Worm (Caenorhabditis elegans) whole organism, late embryonic: Measurements from ENCODE around the gene Y55D5A.3.

ENCODE experiments used
- K02D7.2 ChIP-seq: sonication (generic microtip); optimal IDR thresholded peaks from 2 replicates; lab custom pipeline; 2017; ENCODE audit warnings: mild to moderate bottlenecking, missing genetic modification characterization, missing compliant biosample characterization
- T23F11.4 ChIP-seq: fragments of 200-800 bp; sonication (Bioruptor generic); optimal IDR thresholded peaks from 2 replicates; lab custom pipeline; 2018; ENCODE audit warnings: mild to moderate bottlenecking, missing genetic modification characterization, missing compliant biosample characterization
- ama-1 ChIP-seq: fragments of 150-350 bp; optimal IDR thresholded peaks from 2 replicates; lab custom pipeline; 2014
- nfya-1 ChIP-seq: sonication (generic microtip); optimal IDR thresholded peaks from 2 replicates; lab custom pipeline; 2017; ENCODE audit warnings: missing genetic modification characterization, mild to moderate bottlenecking, missing compliant biosample characterization, antibody characterized with exemption, moderate library complexity
- pqm-1 ChIP-seq: sonication (generic microtip); optimal IDR thresholded peaks from 2 replicates; lab custom pipeline; 2016; ENCODE audit warnings: missing genetic modification characterization, missing compliant biosample characterization
- pros-1 ChIP-seq: fragments of 150-350 bp; optimal IDR thresholded peaks from 2 replicates; lab custom pipeline; 2014; ENCODE audit warnings: missing biosample characterization, missing genetic modification reagents, missing genetic modification characterization
- ttx-3 ChIP-seq: sonication (generic microtip); optimal IDR thresholded peaks from 2 replicates; lab custom pipeline; 2016; ENCODE audit warnings: missing genetic modification reagents, missing genetic modification characterization, missing compliant biosample characterization
- unc-3 ChIP-seq, 2 experiments: fragments of 200-800 bp in 1 of 2; sonication (Bioruptor generic) in 1 of 2; sonication (generic microtip) in 1 of 2; conservative IDR thresholded peaks in 1 of 2; optimal IDR thresholded peaks in 1 of 2; 2 replicates each; pipeline versions ENCODE4 v1.3.6 to Lab custom; 2016 to 2022; ENCODE audit warnings: missing compliant biosample characterization in 2 of 2, missing genetic modification characterization in 2 of 2, missing genetic modification reagents in 1 of 2
- unc-42 ChIP-seq: sonication (generic microtip); optimal IDR thresholded peaks from 2 replicates; lab custom pipeline; 2016; ENCODE audit warnings: missing genotype, missing genetic modification characterization, missing compliant biosample characterization

DNA sequence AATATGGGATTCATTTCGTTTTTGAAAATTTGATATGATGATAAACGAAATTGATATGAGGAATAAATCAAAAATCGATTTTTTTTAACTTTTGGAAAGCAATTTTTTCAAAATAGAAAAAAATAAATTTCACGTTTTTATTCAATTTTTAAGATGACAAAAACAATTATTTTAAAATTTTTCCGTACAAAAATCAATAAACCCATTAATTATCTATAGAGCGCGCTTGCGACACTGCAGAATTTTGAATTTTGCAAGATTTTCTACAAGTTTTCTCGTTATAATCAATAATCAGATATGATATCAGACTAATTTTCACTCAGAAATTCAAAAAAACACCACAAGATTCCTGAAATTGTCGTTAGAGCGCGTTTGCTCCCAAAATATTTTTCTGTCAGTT is 31.6 kb downstream of the Y55D5A.3 start, which contains the start of gene R10F2.6:
- TF ChIP-seq ama-1 (lab: Kevin White, UChicago) (no peak), T23F11.4 (no peak), K02D7.2 (tag; lab: Kevin White, UChicago) (no peak), unc-3 (GFP tag; conservative IDR thresholded peaks at IDR 0.05; lab: Robert Waterston, UW) (no peak), unc-3 (tag; optimal IDR thresholded peaks at IDR 0.05; lab: Kevin White, UChicago) (no peak), ttx-3 (tag; lab: Kevin White, UChicago) (no peak), pqm-1 (tag; lab: Kevin White, UChicago) (no peak), pros-1 (tag; lab: Kevin White, UChicago) (no peak), nfya-1 (tag; lab: Kevin White, UChicago) (no peak), unc-42 (tag; lab: Kevin White, UChicago) (no peak)
